Worm (Caenorhabditis elegans): ENCODE data around the gene tofu-7.

tofu-7 gene

DNA sequence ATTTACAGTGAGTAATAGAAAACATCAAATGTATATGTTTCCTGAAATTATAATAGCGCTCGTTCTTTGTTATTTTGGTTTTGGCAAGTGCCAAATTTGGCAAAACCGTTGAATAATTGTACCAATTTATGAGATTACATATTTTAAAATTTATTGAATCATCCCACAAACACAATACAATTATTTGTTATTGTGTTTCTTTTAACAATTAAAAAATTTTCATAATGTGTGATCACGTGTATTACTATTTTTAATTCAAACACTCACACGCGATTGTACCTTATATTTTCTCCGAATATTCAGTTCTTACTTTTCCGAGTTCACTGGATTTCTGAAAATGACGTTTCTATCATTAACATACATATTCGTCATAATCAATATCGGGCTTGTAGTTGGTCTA is 28.6 kb downstream of the tofu-7 start, which contains the start of gene R01H2.2:
R01H2.2 (plus strand) TSS at position 301 of the 400 bp plus-strand sequence.
- TF ChIP-seq cebp-2 (GFP tag; IDR thresholded peaks at IDR 0.05) (no peak), F23B12.7 (tag; optimal IDR thresholded peaks at IDR 0.05; ENCODE audit: insufficient read depth) (no peak), egl-18 (GFP tag; IDR thresholded peaks at IDR 0.05) (no peak), dpl-1 (GFP tag; optimal IDR thresholded peaks at IDR 0.05) (no peak), B0336.3 (GFP tag; IDR thresholded peaks at IDR 0.05) (no peak), aptf-3 (GFP tag; IDR thresholded peaks at IDR 0.05) (no peak), Y95B8A.8 (GFP tag; IDR thresholded peaks at IDR 0.05) (no peak), Y67H2A.10 (GFP tag; conservative IDR thresholded peaks at IDR 0.05) (no peak), hsf-1 (GFP tag; IDR thresholded peaks at IDR 0.05) (no peak), nhr-80 (tag; optimal IDR thresholded peaks at IDR 0.05) (no peak), pbrm-1 (GFP tag; IDR thresholded peaks at IDR 0.05) (no peak), attf-5 (GFP tag; optimal IDR thresholded peaks at IDR 0.05) (no peak), snpc-3.4 (tag; optimal IDR thresholded peaks at IDR 0.05) (no peak), lsl-1 (GFP tag; optimal IDR thresholded peaks at IDR 0.05) (no peak), D2030.7 (GFP tag; IDR thresholded peaks at IDR 0.05) (no peak), tbx-9 (tag; optimal IDR thresholded peaks at IDR 0.05; ENCODE audit: borderline replicate concordance) (no peak), lin-35 (GFP tag; optimal IDR thresholded peaks at IDR 0.05) (no peak), nhr-27 (tag; optimal IDR thresholded peaks at IDR 0.05) (no peak)

DNA sequence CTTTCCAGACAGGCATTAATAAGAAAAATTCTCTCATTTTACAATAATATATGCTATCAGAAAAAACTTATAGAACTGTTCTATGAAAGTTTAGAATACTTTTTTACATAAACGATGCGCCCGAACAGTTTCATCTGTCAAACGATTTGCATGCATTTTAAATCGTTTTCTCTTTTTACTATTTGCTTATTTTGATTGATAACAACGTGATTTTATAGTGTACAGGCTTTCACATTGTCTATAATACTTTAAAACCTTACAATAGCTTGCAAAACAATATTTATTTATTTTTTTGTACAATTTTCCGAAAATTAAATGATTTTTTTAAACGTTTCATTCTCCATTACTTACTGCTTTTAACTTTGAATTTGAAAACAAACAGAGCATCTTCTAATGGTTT is 39.2 kb downstream of the tofu-7 start, which contains the start of gene R01H2.7:
R01H2.7 (minus strand) TSS at position 101 of the 400 bp plus-strand sequence.
- TF ChIP-seq B0261.1 (tag; optimal IDR thresholded peaks at IDR 0.05): no peak
- no peak for TF ChIP-seq ztf-22 (GFP tag; optimal IDR thresholded peaks at IDR 0.05)
- no peak for TF ChIP-seq F57A8.1 (GFP tag; optimal IDR thresholded peaks at IDR 0.05)

DNA sequence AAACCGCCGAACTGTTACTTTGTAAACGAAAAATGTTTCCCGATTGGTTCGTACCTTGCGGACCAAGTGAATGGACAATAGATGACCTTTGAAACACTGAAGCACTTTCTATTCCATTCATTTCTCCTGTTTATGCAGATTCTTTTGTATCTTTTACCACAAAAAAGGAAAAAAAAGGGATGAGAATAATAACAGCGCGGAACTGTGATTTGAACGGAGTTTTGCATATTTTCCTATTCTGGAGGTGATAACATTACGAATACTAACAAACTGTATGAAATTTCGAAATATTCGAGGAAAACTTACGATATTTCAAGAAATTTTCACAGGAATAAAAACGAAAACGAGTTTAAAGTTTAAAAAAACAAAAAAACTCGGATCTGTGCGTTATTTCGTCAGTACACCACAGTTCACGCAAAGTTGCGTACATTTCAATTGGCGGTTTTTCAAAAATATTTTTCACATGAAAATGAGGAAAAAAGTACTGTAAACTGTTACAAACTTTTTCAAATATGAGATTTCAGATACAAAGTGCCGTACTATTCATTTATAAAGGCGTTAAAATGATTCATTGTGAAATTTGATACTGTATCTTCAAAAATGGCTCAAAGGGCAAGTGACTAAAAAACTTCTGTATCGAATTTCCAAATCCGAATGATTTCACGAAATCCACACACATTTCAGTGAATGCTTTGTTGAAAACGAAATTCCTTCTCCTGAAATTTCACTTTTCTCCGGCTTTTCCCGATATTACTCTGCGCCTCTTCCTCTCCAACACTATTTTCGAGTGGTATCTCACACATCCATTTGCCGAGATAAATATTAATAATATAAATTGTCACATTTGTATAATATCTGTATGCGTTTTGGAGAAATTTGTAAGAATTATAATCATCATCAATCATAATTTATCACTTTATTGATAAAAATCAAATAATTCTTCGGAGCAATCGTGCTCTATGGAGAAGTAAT is 50.3 kb downstream of the tofu-7 start:
- no peak for TF ChIP-seq ztf-26 (tag; optimal IDR thresholded peaks at IDR 0.05)
- TF ChIP-seq mel-28 (tag; optimal IDR thresholded peaks at IDR 0.05; ENCODE audit: borderline replicate concordance): no peak
- no peak for TF ChIP-seq nhr-80 (tag; optimal IDR thresholded peaks at IDR 0.05)
- no peak for TF ChIP-seq dox-1 (GFP tag; IDR thresholded peaks at IDR 0.05)
- TF ChIP-seq madf-6 (GFP tag; IDR thresholded peaks at IDR 0.05): peak; percentile 30; the same call in 1 of the 2 replicates
- TF ChIP-seq dpl-1 (GFP tag; optimal IDR thresholded peaks at IDR 0.05): peak; percentile 5
- TF ChIP-seq efl-1 (GFP tag; optimal IDR thresholded peaks at IDR 0.05): peak; percentile 40
- TF ChIP-seq somi-1 (GFP tag; optimal IDR thresholded peaks at IDR 0.05): no peak
- TF ChIP-seq hmg-1.2 (GFP tag; IDR thresholded peaks at IDR 0.05): peak; percentile 59
- TF ChIP-seq F33H1.4 (GFP tag; IDR thresholded peaks at IDR 0.05): 0 out of 2 replicates have a peak, but pooled peaks have one; percentile 9
- no peak for TF ChIP-seq xnd-1 (tag; optimal IDR thresholded peaks at IDR 0.05)

Data from whole organism, young adult.